Fruit fly (Drosophila melanogaster) whole organism, embryonic: ENCODE measurements around the gene QIL1.

Experiments used
- Adf1 ChIP-seq: fragments of 200-800 bp; sonication (Bioruptor generic); IDR thresholded peaks from 2 replicates; pipeline ENCODE4 v1.3.6; 2022; ENCODE audit warnings: missing biosample characterization, missing genetic modification characterization
- B-H2 ChIP-seq: fragments of 200-800 bp; sonication (Bioruptor generic); optimal IDR thresholded peaks from 2 replicates; lab custom pipeline; 2018; ENCODE audit warnings: missing biosample characterization, mild to moderate bottlenecking, missing genetic modification characterization
- CG10274 ChIP-seq: fragments of 200-800 bp; sonication (Bioruptor generic); optimal IDR thresholded peaks from 3 replicates; lab custom pipeline; 2017; ENCODE audit warnings: missing biosample characterization, mild to moderate bottlenecking, missing genetic modification characterization
- CG10431 ChIP-seq: fragments of 200-800 bp; sonication (Bioruptor generic); optimal IDR thresholded peaks from 3 replicates; lab custom pipeline; 2018; ENCODE audit warnings: missing biosample characterization, mild to moderate bottlenecking, missing genetic modification characterization
- CG11456 ChIP-seq: fragments of 200-800 bp; sonication (Bioruptor generic); IDR thresholded peaks from 3 replicates; pipeline ENCODE4 v1.3.6; 2022; ENCODE audit warnings: missing biosample characterization, missing genetic modification characterization
- CG12942 ChIP-seq: fragments of 200-800 bp; sonication (Bioruptor generic); optimal IDR thresholded peaks from 3 replicates; lab custom pipeline; 2016; ENCODE audit warnings: missing biosample characterization, missing genetic modification characterization
- CG15011 ChIP-seq: fragments of 200-800 bp; sonication (Bioruptor generic); optimal IDR thresholded peaks from 3 replicates; lab custom pipeline; 2018; ENCODE audit warnings: missing biosample characterization, mild to moderate bottlenecking, missing genetic modification characterization
- CG17186 ChIP-seq: fragments of 200-800 bp; sonication (Bioruptor generic); optimal IDR thresholded peaks from 3 replicates; lab custom pipeline; 2017; ENCODE audit warnings: missing biosample characterization, missing genetic modification reagents, missing genetic modification characterization
- CG17568 ChIP-seq: fragments of 200-800 bp; sonication (Bioruptor generic); optimal IDR thresholded peaks from 2 replicates; lab custom pipeline; 2018; ENCODE audit warnings: missing biosample characterization, mild to moderate bottlenecking, missing genetic modification characterization, moderate library complexity
- CG1792 ChIP-seq: fragments of 200-800 bp; sonication (Bioruptor generic); optimal IDR thresholded peaks from 2 replicates; lab custom pipeline; 2016; ENCODE audit warnings: missing biosample characterization, missing genetic modification characterization
- CG2712 ChIP-seq: fragments of 200-800 bp; optimal IDR thresholded peaks from 3 replicates; lab custom pipeline; 2019; ENCODE audit warnings: missing biosample characterization, mild to moderate bottlenecking, missing genetic modification characterization, moderate library complexity
- CG32767 ChIP-seq: fragments of 200-800 bp; sonication (Bioruptor generic); IDR thresholded peaks from 2 replicates; pipeline ENCODE4 v1.3.6; 2022; ENCODE audit warnings: missing biosample characterization, missing genetic modification characterization
- CG3407 ChIP-seq: fragments of 200-800 bp; sonication (Bioruptor generic); optimal IDR thresholded peaks from 2 replicates; lab custom pipeline; 2018; ENCODE audit warnings: missing biosample characterization, mild to moderate bottlenecking, missing genetic modification characterization
- CG34376 ChIP-seq: fragments of 200-800 bp; sonication (Bioruptor generic); optimal IDR thresholded peaks from 2 replicates; lab custom pipeline; 2018; ENCODE audit warnings: missing biosample characterization, mild to moderate bottlenecking, missing genetic modification characterization
- CG4424 ChIP-seq: fragments of 200-800 bp; sonication (Bioruptor generic); optimal IDR thresholded peaks from 3 replicates; lab custom pipeline; 2016; ENCODE audit warnings: missing biosample characterization, missing genetic modification characterization
- CG4617 ChIP-seq: fragments of 200-800 bp; sonication (Bioruptor generic); optimal IDR thresholded peaks from 3 replicates; lab custom pipeline; 2016; ENCODE audit warnings: missing biosample characterization, missing genetic modification characterization, borderline replicate concordance
- CG6683 ChIP-seq: fragments of 200-800 bp; sonication (Bioruptor generic); optimal IDR thresholded peaks from 2 replicates; lab custom pipeline; 2017; ENCODE audit warnings: missing biosample characterization, mild to moderate bottlenecking, missing genetic modification characterization, missing genetic modification reagents
- CG6689 ChIP-seq: fragments of 200-800 bp; sonication (Bioruptor generic); IDR thresholded peaks from 2 replicates; pipeline ENCODE4 v1.3.6; 2022; ENCODE audit warnings: missing biosample characterization, missing genetic modification characterization
- CG6854 ChIP-seq: fragments of 200-800 bp; sonication (Bioruptor generic); optimal IDR thresholded peaks from 3 replicates; lab custom pipeline; 2017; ENCODE audit warnings: missing biosample characterization, mild to moderate bottlenecking, missing genetic modification characterization
- CG7556 ChIP-seq: fragments of 200-800 bp; sonication (Bioruptor generic); optimal IDR thresholded peaks from 2 replicates; lab custom pipeline; 2017; ENCODE audit warnings: missing biosample characterization, mild to moderate bottlenecking, missing genetic modification characterization
- CG7839 ChIP-seq: fragments of 200-800 bp; sonication (Bioruptor generic); optimal IDR thresholded peaks from 3 replicates; lab custom pipeline; 2018; ENCODE audit warnings: missing biosample characterization, mild to moderate bottlenecking, missing genetic modification characterization, moderate library complexity
- CG8281 ChIP-seq: fragments of 200-800 bp; sonication (Bioruptor generic); optimal IDR thresholded peaks from 2 replicates; lab custom pipeline; 2018; ENCODE audit warnings: missing biosample characterization, mild to moderate bottlenecking, missing genetic modification characterization, moderate library complexity
- CG8290 ChIP-seq, 3 experiments: fragments of 200-800 bp; sonication (Bioruptor generic); optimal IDR thresholded peaks; 2 replicates each; lab custom pipeline; 2016 to 2019; ENCODE audit warnings: missing biosample characterization in 3 of 3, missing genetic modification characterization in 3 of 3, mild to moderate bottlenecking in 2 of 3, moderate library complexity in 1 of 3
- CG8388 ChIP-seq: fragments of 200-800 bp; sonication (Bioruptor generic); optimal IDR thresholded peaks from 2 replicates; lab custom pipeline; 2019; ENCODE audit warnings: missing biosample characterization, mild to moderate bottlenecking, missing genetic modification characterization, moderate library complexity
- CG9215 ChIP-seq: fragments of 200-800 bp; sonication (Bioruptor generic); IDR thresholded peaks from 2 replicates; pipeline ENCODE4 v1.3.6; 2022; ENCODE audit warnings: missing biosample characterization, missing genetic modification characterization
- Dfd ChIP-seq, 2 experiments: fragments of >200 bp; optimal IDR thresholded peaks; 2 replicates each; lab custom pipeline; 2017; ENCODE audit warnings: missing biosample characterization in 2 of 2, missing genetic modification characterization in 2 of 2
- HLHmδ ChIP-seq: fragments of 200-800 bp; sonication (Bioruptor generic); optimal IDR thresholded peaks from 2 replicates; lab custom pipeline; 2018; ENCODE audit warnings: missing biosample characterization, mild to moderate bottlenecking, missing genetic modification characterization, moderate library complexity
- Hr78 ChIP-seq, 2 experiments: fragments of 200-800 bp in 1 of 2; fragments of >200 bp in 1 of 2; sonication (Bioruptor generic) in 1 of 2; optimal IDR thresholded peaks; 2 replicates each; lab custom pipeline; 2017 to 2019; ENCODE audit warnings: missing biosample characterization in 2 of 2, missing genetic modification characterization in 2 of 2, mild to moderate bottlenecking in 1 of 2, moderate library complexity in 1 of 2
- Mad ChIP-seq: fragments of 200-800 bp; sonication (Bioruptor generic); optimal IDR thresholded peaks from 2 replicates; lab custom pipeline; 2016; ENCODE audit warnings: missing biosample characterization, missing genetic modification characterization
- Oli ChIP-seq: fragments of 200-800 bp; sonication (Bioruptor generic); optimal IDR thresholded peaks from 2 replicates; lab custom pipeline; 2018; ENCODE audit warnings: missing biosample characterization, mild to moderate bottlenecking, missing genetic modification characterization, moderate library complexity
- Pdp1 ChIP-seq, 2 experiments: fragments of 200-800 bp; sonication (Bioruptor generic); optimal IDR thresholded peaks; 3 replicates each; lab custom pipeline; 2016; ENCODE audit warnings: missing biosample characterization in 2 of 2, missing genetic modification characterization in 2 of 2, mild to moderate bottlenecking in 1 of 2, moderate library complexity in 1 of 2
- Rx ChIP-seq: fragments of 200-800 bp; sonication (Bioruptor generic); IDR thresholded peaks from 2 replicates; pipeline ENCODE4 v1.3.6; 2022; ENCODE audit warnings: missing biosample characterization, missing genetic modification characterization
- dm ChIP-seq: fragments of 200-800 bp; sonication (Bioruptor generic); optimal IDR thresholded peaks from 3 replicates; lab custom pipeline; 2016; ENCODE audit warnings: missing biosample characterization, missing genetic modification characterization
- fd102C ChIP-seq: fragments of 200-800 bp; sonication (Bioruptor generic); optimal IDR thresholded peaks from 2 replicates; lab custom pipeline; 2018; ENCODE audit warnings: missing biosample characterization, mild to moderate bottlenecking, missing genetic modification characterization, moderate library complexity
- gem ChIP-seq: fragments of 200-800 bp; sonication (Bioruptor generic); optimal IDR thresholded peaks from 2 replicates; lab custom pipeline; 2019; ENCODE audit warnings: missing biosample characterization, mild to moderate bottlenecking, missing genetic modification characterization, moderate library complexity
- grn ChIP-seq: fragments of 200-800 bp; sonication (Bioruptor generic); optimal IDR thresholded peaks from 3 replicates; lab custom pipeline; 2017; ENCODE audit warnings: missing biosample characterization, missing genetic modification characterization
- gsb ChIP-seq: fragments of 200-800 bp; sonication (Bioruptor generic); IDR thresholded peaks from 2 replicates; pipeline ENCODE4 v1.3.6; 2022; ENCODE audit warnings: missing biosample characterization, missing genetic modification characterization
- ham ChIP-seq: fragments of 200-800 bp; sonication (Bioruptor generic); IDR thresholded peaks from 2 replicates; pipeline ENCODE4 v1.3.6; 2022; ENCODE audit warnings: missing biosample characterization, missing genetic modification characterization
- jigr1 ChIP-seq: fragments of 200-800 bp; sonication (Bioruptor generic); IDR thresholded peaks from 3 replicates; pipeline ENCODE4 v1.3.6; 2022; ENCODE audit warnings: missing biosample characterization, missing genetic modification characterization
- lab ChIP-seq: fragments of 200-800 bp; sonication (Bioruptor generic); optimal IDR thresholded peaks from 3 replicates; lab custom pipeline; 2017; ENCODE audit warnings: missing biosample characterization, missing genetic modification characterization, mild to moderate bottlenecking, moderate library complexity, missing genetic modification reagents
- nerfin-2 ChIP-seq: fragments of 200-800 bp; sonication (Bioruptor generic); IDR thresholded peaks from 2 replicates; pipeline ENCODE4 v1.3.6; 2022; ENCODE audit warnings: missing biosample characterization, missing genetic modification characterization; ENCODE audit not compliant: partially characterized antibody
- otp ChIP-seq: fragments of 200-800 bp; sonication (Bioruptor generic); IDR thresholded peaks from 3 replicates; pipeline ENCODE4, ENCODE4 v1.3.6; 2022; ENCODE audit warnings: missing biosample characterization, missing genetic modification characterization
- pita ChIP-seq: fragments of 200-800 bp; sonication (Bioruptor generic); optimal IDR thresholded peaks from 2 replicates; lab custom pipeline; 2017; ENCODE audit warnings: missing biosample characterization, mild to moderate bottlenecking, missing genetic modification characterization
- ranshi ChIP-seq: fragments of 200-800 bp; sonication (Bioruptor generic); IDR thresholded peaks from 2 replicates; pipeline ENCODE4 v1.3.6; 2022; ENCODE audit warnings: missing biosample characterization, missing genetic modification characterization
- salm ChIP-seq: fragments of 200-800 bp; sonication (Bioruptor generic); optimal IDR thresholded peaks from 2 replicates; lab custom pipeline; 2018; ENCODE audit warnings: missing biosample characterization, mild to moderate bottlenecking, missing genetic modification characterization
- seq ChIP-seq: fragments of 200-800 bp; sonication (Bioruptor generic); IDR thresholded peaks from 2 replicates; pipeline ENCODE4 v1.3.6; 2022; ENCODE audit warnings: missing biosample characterization, missing genetic modification characterization
- tap ChIP-seq: fragments of 200-800 bp; optimal IDR thresholded peaks from 3 replicates; lab custom pipeline; 2019; ENCODE audit warnings: missing biosample characterization, mild to moderate bottlenecking, missing genetic modification characterization, moderate library complexity
- usp ChIP-seq: fragments of >200 bp; optimal IDR thresholded peaks from 2 replicates; lab custom pipeline; 2017; ENCODE audit warnings: missing biosample characterization, missing genetic modification characterization
- zfh1 ChIP-seq: fragments of 200-800 bp; sonication (Bioruptor generic); IDR thresholded peaks from 3 replicates; pipeline ENCODE4 v1.3.6; 2022; ENCODE audit warnings: missing biosample characterization, missing genetic modification characterization

Gene QIL1

dm6 chr3L:17485280-17485792 is 19.6 kb downstream of the QIL1 start (continued):
- TF ChIP-seq CG11456 (GFP tag; lab: Robert Waterston, UW) = no peak
- peak; percentile 29 for TF ChIP-seq CG4617 (GFP tag; lab: Kevin White, UChicago)
- peak; percentile 82 for TF ChIP-seq gem (tag; lab: Kevin White, UChicago)
- peak; percentile 17 for TF ChIP-seq CG6683 (GFP tag; lab: Kevin White, UChicago)
- peak; percentile 73 for TF ChIP-seq CG1792 (GFP tag; lab: Kevin White, UChicago)
- peak; percentile 58 for TF ChIP-seq CG12942 (GFP tag; lab: Kevin White, UChicago)
- peak; percentile 84 for TF ChIP-seq lab (GFP tag; lab: Kevin White, UChicago)
- peak; percentile 79 for TF ChIP-seq grn (GFP tag; lab: Kevin White, UChicago)
- no peak for TF ChIP-seq Adf1 (GFP tag; lab: Robert Waterston, UW)
- peak; percentile 95 for TF ChIP-seq CG10431 (GFP tag; lab: Kevin White, UChicago)
- TF ChIP-seq CG9215 (GFP tag; lab: Robert Waterston, UW) = no peak
- no peak for TF ChIP-seq pita
- peak; percentile 57 for TF ChIP-seq CG10274
- no peak for TF ChIP-seq CG6689
- no peak for TF ChIP-seq B-H2 (GFP tag; lab: Kevin White, UChicago)
- no peak for TF ChIP-seq gsb
- TF ChIP-seq Pdp1 (GFP tag; optimal IDR thresholded peaks at IDR 0.05; lab: Kevin White, UChicago) = peak in 1 of 2 experiments; percentile 38
- TF ChIP-seq CG6854 (GFP tag; lab: Kevin White, UChicago) = peak; percentile 45
- TF ChIP-seq nerfin-2 (GFP tag; lab: Robert Waterston, UW) = no peak
- TF ChIP-seq jigr1 = no peak
- peak; percentile 76; the same call in 2 of the 3 replicates for TF ChIP-seq otp
- peak; percentile 89 for TF ChIP-seq CG17568 (GFP tag; lab: Kevin White, UChicago)
- peak; percentile 53 for TF ChIP-seq Oli (tag; lab: Kevin White, UChicago)
- peak; percentile 60; the same call in 1 of the 2 replicates for TF ChIP-seq ranshi (GFP tag; lab: Robert Waterston, UW)
- TF ChIP-seq salm (tag; lab: Kevin White, UChicago) = peak; percentile 90
- peak; percentile 98 for TF ChIP-seq CG3407 (GFP tag; lab: Kevin White, UChicago)
- peak; percentile 88 for TF ChIP-seq CG17186 (GFP tag; lab: Kevin White, UChicago)
- TF ChIP-seq Rx (GFP tag; lab: Robert Waterston, UW) = no peak
- TF ChIP-seq CG8290 (GFP tag; optimal IDR thresholded peaks at IDR 0.05; lab: Kevin White, UChicago) = peak; percentile 63
- peak; percentile 77 to 96 for TF ChIP-seq CG8290 (tag; optimal IDR thresholded peaks at IDR 0.05; lab: Kevin White, UChicago)
- TF ChIP-seq CG4424 (GFP tag; lab: Kevin White, UChicago) = peak; percentile 65
- TF ChIP-seq CG15011 (GFP tag; lab: Kevin White, UChicago) = peak; percentile 74
- TF ChIP-seq Hr78 (GFP tag; optimal IDR thresholded peaks at IDR 0.05; lab: Kevin White, UChicago) = peak in 1 of 2 experiments; percentile 85
- peak; percentile 75 for TF ChIP-seq tap (tag; lab: Kevin White, UChicago)
- peak; percentile 37 for TF ChIP-seq CG7839 (tag; lab: Kevin White, UChicago)
- TF ChIP-seq CG8281 = peak; percentile 87
- peak; percentile 76 for TF ChIP-seq CG8388
- no peak for TF ChIP-seq CG34376 (GFP tag; lab: Kevin White, UChicago)
- TF ChIP-seq seq (GFP tag; lab: Robert Waterston, UW) = no peak
- TF ChIP-seq fd102C (GFP tag; lab: Kevin White, UChicago) = peak; percentile 75
- TF ChIP-seq ham (GFP tag; lab: Robert Waterston, UW) = no peak
- TF ChIP-seq Dfd (GFP tag; optimal IDR thresholded peaks at IDR 0.05; lab: Kevin White, UChicago) = no peak
- peak; percentile 76 for TF ChIP-seq CG2712
- peak; percentile 81 for TF ChIP-seq CG7556 (GFP tag; lab: Kevin White, UChicago)
- peak; percentile 29 for TF ChIP-seq Mad (GFP tag; lab: Kevin White, UChicago)
- TF ChIP-seq dm (GFP tag; lab: Kevin White, UChicago) = no peak
- peak; percentile 99 for TF ChIP-seq HLHmδ (GFP tag; lab: Kevin White, UChicago)
- TF ChIP-seq zfh1 (GFP tag; lab: Robert Waterston, UW) = peak; percentile 81
- no peak for TF ChIP-seq usp (GFP tag; lab: Kevin White, UChicago)
- 0 out of 2 replicates have a peak, but pooled peaks have one; percentile 32 for TF ChIP-seq CG32767
